Worm (Caenorhabditis elegans) whole organism, late embryonic: Measurements from ENCODE around the gene Y49F6C.7.

Experiments
- C08G9.2 ChIP-seq: sonication (generic microtip); optimal IDR thresholded peaks from 2 replicates; lab custom pipeline; 2016; ENCODE audit warnings: mild to moderate bottlenecking, missing genetic modification characterization, moderate library complexity, missing compliant biosample characterization
- F13H6.1 ChIP-seq: sonication (generic microtip); optimal IDR thresholded peaks from 2 replicates; lab custom pipeline; 2016; ENCODE audit warnings: missing genetic modification characterization, missing compliant biosample characterization
- ceh-48 ChIP-seq: sonication (generic microtip); optimal IDR thresholded peaks from 2 replicates; lab custom pipeline; 2016; ENCODE audit warnings: missing genetic modification characterization, inconsistent platforms, missing compliant biosample characterization
- dve-1 ChIP-seq: sonication (generic microtip); optimal IDR thresholded peaks from 2 replicates; lab custom pipeline; 2017; ENCODE audit warnings: antibody characterized with exemption, mild to moderate bottlenecking, missing genetic modification characterization, missing compliant biosample characterization
- fkh-10 ChIP-seq: fragments of 150-350 bp; optimal IDR thresholded peaks from 2 replicates; lab custom pipeline; 2014; ENCODE audit warnings: missing biosample characterization, missing genetic modification reagents, missing genetic modification characterization
- hlh-15 ChIP-seq: sonication (generic microtip); optimal IDR thresholded peaks from 2 replicates; lab custom pipeline; 2016; ENCODE audit warnings: missing genetic modification characterization, missing compliant biosample characterization
- hlh-30 ChIP-seq: sonication (generic microtip); optimal IDR thresholded peaks from 2 replicates; lab custom pipeline; 2017; ENCODE audit warnings: antibody characterized with exemption, missing genetic modification characterization, missing compliant biosample characterization; ENCODE audit not compliant: insufficient read depth
- hlh-8 ChIP-seq: sonication (generic microtip); optimal IDR thresholded peaks from 2 replicates; lab custom pipeline; 2016; ENCODE audit warnings: missing genotype, missing genetic modification characterization, missing compliant biosample characterization
- nhr-11 ChIP-seq: fragments of 150-350 bp; optimal IDR thresholded peaks from 2 replicates; lab custom pipeline; 2014; ENCODE audit warnings: missing biosample characterization, missing genetic modification characterization
- pha-4 ChIP-seq: fragments of 150-350 bp; optimal IDR thresholded peaks from 2 replicates; lab custom pipeline; 2018; ENCODE audit warnings: missing biosample characterization, missing genetic modification reagents, missing genetic modification characterization
- pqm-1 ChIP-seq: sonication (generic microtip); optimal IDR thresholded peaks from 2 replicates; lab custom pipeline; 2016; ENCODE audit warnings: missing genetic modification characterization, missing compliant biosample characterization
- unc-55 ChIP-seq: sonication (generic microtip); optimal IDR thresholded peaks from 2 replicates; lab custom pipeline; 2017; ENCODE audit warnings: missing biosample characterization, missing genetic modification reagents, missing genetic modification characterization
- unc-86 ChIP-seq: sonication (generic microtip); optimal IDR thresholded peaks from 2 replicates; lab custom pipeline; 2016; ENCODE audit warnings: missing genetic modification characterization, missing compliant biosample characterization
- zip-5 ChIP-seq: sonication (generic microtip); optimal IDR thresholded peaks from 2 replicates; lab custom pipeline; 2016; ENCODE audit warnings: missing genetic modification characterization, missing compliant biosample characterization

ce11 chrII:3337039-3337438, 31.0 kb downstream of the Y49F6C.7 start, which contains the start of gene F14D2.19:
- TF ChIP-seq unc-55: no peak
- TF ChIP-seq nhr-11 (tag; lab: Kevin White, UChicago): no peak
- no peak for TF ChIP-seq C08G9.2 (tag; lab: Kevin White, UChicago)
- TF ChIP-seq F13H6.1: no peak
- no peak for TF ChIP-seq pqm-1 (tag; lab: Kevin White, UChicago)
- no peak for TF ChIP-seq unc-86 (tag; lab: Kevin White, UChicago)
- no peak for TF ChIP-seq hlh-15 (tag; lab: Kevin White, UChicago)
- no peak for TF ChIP-seq dve-1
- TF ChIP-seq hlh-8 (tag; lab: Kevin White, UChicago): no peak
- TF ChIP-seq hlh-30 (tag; lab: Kevin White, UChicago): no peak
- TF ChIP-seq fkh-10 (GFP tag; lab: Kevin White, UChicago): no peak
- TF ChIP-seq zip-5: no peak
- TF ChIP-seq ceh-48 (tag; lab: Kevin White, UChicago): no peak
- no peak for TF ChIP-seq pha-4 (tag; lab: Kevin White, UChicago)
